Worm (Caenorhabditis elegans) whole organism, L4 larva: ENCODE results near the gene R07E3.7.
A peak's percentile ranks its signal among the peaks of the same experiment; 100 is the strongest.

Experiments
- ceh-20 ChIP-seq: fragments of 200-800 bp; sonication (Bioruptor generic); IDR thresholded peaks from 2 replicates; pipeline ENCODE4 v1.3.6; 2022; ENCODE audit warnings: missing genetic modification reagents, missing genetic modification characterization, missing compliant biosample characterization
- nhr-76 ChIP-seq: fragments of 150-350 bp; optimal IDR thresholded peaks from 2 replicates; lab custom pipeline; 2014; ENCODE audit warnings: missing biosample characterization, missing genetic modification characterization
- snpc-4 ChIP-seq: fragments of 150-350 bp; optimal IDR thresholded peaks from 2 replicates; lab custom pipeline; 2014; ENCODE audit warnings: missing biosample characterization, missing genetic modification characterization

DNA sequence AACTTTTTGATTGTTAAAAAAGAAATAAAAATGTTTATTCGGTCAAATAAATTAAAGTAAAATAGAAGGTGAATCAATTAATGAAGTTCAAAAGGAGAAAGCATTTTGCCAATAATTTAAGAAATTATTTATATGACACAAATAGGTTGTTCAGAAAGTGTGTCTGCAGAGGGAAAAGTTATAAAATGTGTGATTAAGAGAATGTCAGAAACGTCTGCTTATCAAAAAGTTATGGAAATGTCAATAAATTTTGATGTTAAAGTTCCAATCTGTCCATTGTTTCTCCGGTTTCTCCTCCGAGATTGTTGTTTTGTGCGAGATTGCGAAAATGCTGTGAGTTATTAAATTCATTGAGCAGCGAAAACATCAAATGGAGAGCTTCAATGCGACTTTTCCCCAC lies 24.1 kb upstream of the R07E3.7 start, which contains the start of gene rme-4:
- TF ChIP-seq snpc-4 (no peak), nhr-76 (tag; lab: Kevin White, UChicago) (no peak), ceh-20 (GFP tag; lab: Robert Waterston, UW) (peak; percentile 54; the same call in 1 of the 2 replicates)
